Worm (Caenorhabditis elegans) whole organism, L4 larva: ENCODE results near the gene scp-1.

ENCODE experiments used
- D1046.2 ChIP-seq: fragments of 200-800 bp; sonication (Bioruptor generic); IDR thresholded peaks from 2 replicates; pipeline ENCODE4 v1.3.6; 2022; ENCODE audit warnings: missing genetic modification characterization, missing compliant biosample characterization
- aly-2 ChIP-seq: sonication (generic microtip); optimal IDR thresholded peaks from 2 replicates; lab custom pipeline; 2018; ENCODE audit warnings: missing biosample characterization, missing genetic modification characterization
- ama-1 ChIP-seq: fragments of 150-350 bp; optimal IDR thresholded peaks from 2 replicates; lab custom pipeline; 2014; ENCODE audit warnings: inconsistent platforms, mixed read lengths
- ceh-82 ChIP-seq: sonication (generic microtip); optimal IDR thresholded peaks from 2 replicates; lab custom pipeline; 2017; ENCODE audit warnings: missing biosample characterization, missing genetic modification characterization
- daf-8 ChIP-seq: fragments of 200-800 bp; sonication (Bioruptor generic); IDR thresholded peaks from 2 replicates; pipeline ENCODE4 v1.3.6; 2022; ENCODE audit warnings: missing genetic modification characterization, missing compliant biosample characterization
- gei-8 ChIP-seq: fragments of 200-800 bp; sonication (Bioruptor generic); optimal IDR thresholded peaks from 2 replicates; lab custom pipeline; 2018; ENCODE audit warnings: mild to moderate bottlenecking, missing genetic modification characterization, missing compliant biosample characterization
- hlh-11 ChIP-seq: fragments of 200-800 bp; sonication (Bioruptor generic); optimal IDR thresholded peaks from 2 replicates; lab custom pipeline; 2018; ENCODE audit warnings: mild to moderate bottlenecking, missing genetic modification characterization, missing compliant biosample characterization
- jun-1 ChIP-seq: fragments of 150-350 bp; optimal IDR thresholded peaks from 2 replicates; lab custom pipeline; 2014; ENCODE audit warnings: missing biosample characterization, missing genetic modification reagents, missing genetic modification characterization
- madf-9 ChIP-seq: fragments of 200-800 bp; sonication (Bioruptor generic); conservative IDR thresholded peaks from 2 replicates; pipeline ENCODE4 v1.3.6; 2022; ENCODE audit warnings: missing genetic modification reagents, missing genetic modification characterization, missing compliant biosample characterization
- nhr-11 ChIP-seq: fragments of 150-350 bp; optimal IDR thresholded peaks from 2 replicates; lab custom pipeline; 2014; ENCODE audit warnings: missing biosample characterization, missing genetic modification characterization
- snpc-4 ChIP-seq: fragments of 150-350 bp; optimal IDR thresholded peaks from 2 replicates; lab custom pipeline; 2014; ENCODE audit warnings: missing biosample characterization, missing genetic modification characterization
- unc-62 ChIP-seq, 3 experiments: fragments of 150-350 bp in 1 of 3; sonication (generic microtip); optimal IDR thresholded peaks in 2 of 3; peaks in 1 of 3; 1 replicate in 1 of 3; 2 replicates in 2 of 3; lab custom pipeline; 2014 to 2017; ENCODE audit warnings: missing biosample characterization in 3 of 3, missing genetic modification characterization in 3 of 3, missing genetic modification reagents in 3 of 3, missing genotype in 1 of 3
- zag-1 ChIP-seq: fragments of 150-350 bp; optimal IDR thresholded peaks from 2 replicates; lab custom pipeline; 2014; ENCODE audit warnings: missing biosample characterization, missing genetic modification characterization

DNA sequence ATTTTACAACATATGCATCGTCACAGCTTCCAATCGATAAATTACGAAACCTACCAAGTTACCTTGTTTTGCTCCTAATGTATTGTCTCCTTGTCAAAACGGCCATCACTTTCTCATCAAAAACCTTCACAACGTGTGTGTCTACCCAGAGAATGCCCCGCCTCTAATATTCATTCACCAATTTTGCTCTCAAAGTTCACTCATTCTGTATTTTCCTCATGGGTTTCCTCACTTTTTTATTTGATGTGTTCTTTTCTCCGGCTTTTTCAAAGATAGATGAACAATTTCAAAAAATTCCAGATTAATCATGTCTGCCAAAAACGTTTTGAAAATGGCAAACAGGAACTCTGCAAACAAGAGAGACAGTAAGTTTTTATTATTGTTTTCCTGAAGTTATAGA, 51.4 kb downstream of the scp-1 start, which contains the start of gene C06C3.7:
- TF ChIP-seq unc-62 (GFP tag; optimal IDR thresholded peaks at IDR 0.05 in 1 of 2; lab: Kevin White, UChicago) = no peak
- TF ChIP-seq unc-62 (tag; optimal IDR thresholded peaks at IDR 0.05; lab: Kevin White, UChicago) = no peak
- TF ChIP-seq ceh-82 = no peak
- no peak for TF ChIP-seq madf-9 (GFP tag; lab: Robert Waterston, UW)
- no peak for TF ChIP-seq daf-8 (GFP tag; lab: Robert Waterston, UW)
- TF ChIP-seq hlh-11 (tag; lab: Kevin White, UChicago) = no peak
- no peak for TF ChIP-seq ama-1
- TF ChIP-seq nhr-11 (tag; lab: Kevin White, UChicago) = no peak
- TF ChIP-seq snpc-4 (tag; lab: Kevin White, UChicago) = no peak
- TF ChIP-seq D1046.2 (GFP tag; lab: Robert Waterston, UW) = no peak
- TF ChIP-seq gei-8 (GFP tag; lab: Kevin White, UChicago) = no peak
- no peak for TF ChIP-seq jun-1
- TF ChIP-seq aly-2 = no peak
- TF ChIP-seq zag-1 (tag; lab: Kevin White, UChicago) = no peak
